Fruit fly (Drosophila melanogaster) whole organism, embryonic: ENCODE results near the gene Atg2.

Experiments
- Bgb ChIP-seq: fragments of 200-800 bp; sonication (Bioruptor generic); IDR thresholded peaks from 2 replicates; pipeline ENCODE4 v1.3.6; 2022; ENCODE audit warnings: missing biosample characterization, missing genetic modification characterization; ENCODE audit not compliant: partially characterized antibody
- CG10209 ChIP-seq: fragments of 200-800 bp; sonication (Bioruptor generic); optimal IDR thresholded peaks from 3 replicates; lab custom pipeline; 2017; ENCODE audit warnings: missing biosample characterization, mild to moderate bottlenecking, missing genetic modification characterization, missing genetic modification reagents
- CG10274 ChIP-seq: fragments of 200-800 bp; sonication (Bioruptor generic); optimal IDR thresholded peaks from 3 replicates; lab custom pipeline; 2017; ENCODE audit warnings: missing biosample characterization, mild to moderate bottlenecking, missing genetic modification characterization
- CG10565 ChIP-seq: fragments of 200-800 bp; sonication (Bioruptor generic); optimal IDR thresholded peaks from 3 replicates; lab custom pipeline; 2016; ENCODE audit warnings: missing biosample characterization, mild to moderate bottlenecking, missing genetic modification characterization
- CG11085 ChIP-seq: fragments of 200-800 bp; sonication (Bioruptor generic); IDR thresholded peaks from 2 replicates; pipeline ENCODE4 v1.3.6; 2022; ENCODE audit warnings: missing biosample characterization, missing genetic modification characterization
- CG11504 ChIP-seq: fragments of 200-800 bp; sonication (Bioruptor generic); optimal IDR thresholded peaks from 3 replicates; lab custom pipeline; 2019; ENCODE audit warnings: missing biosample characterization, mild to moderate bottlenecking, missing genetic modification characterization, moderate library complexity
- CG12155 ChIP-seq: fragments of 200-800 bp; sonication (Bioruptor generic); optimal IDR thresholded peaks from 3 replicates; lab custom pipeline; 2016; ENCODE audit warnings: missing biosample characterization, missing genetic modification characterization
- CG12219 ChIP-seq: fragments of 200-800 bp; sonication (Bioruptor generic); optimal IDR thresholded peaks from 3 replicates; lab custom pipeline; 2018; ENCODE audit warnings: missing biosample characterization, mild to moderate bottlenecking, missing genetic modification characterization
- CG15011 ChIP-seq: fragments of 200-800 bp; sonication (Bioruptor generic); optimal IDR thresholded peaks from 3 replicates; lab custom pipeline; 2018; ENCODE audit warnings: missing biosample characterization, mild to moderate bottlenecking, missing genetic modification characterization
- CG16813 ChIP-seq: fragments of 200-800 bp; sonication (Bioruptor generic); IDR thresholded peaks from 3 replicates; pipeline ENCODE4 v1.3.6; 2022; ENCODE audit warnings: missing biosample characterization, missing genetic modification characterization; ENCODE audit not compliant: partially characterized antibody
- CG17361 ChIP-seq: fragments of 200-800 bp; sonication (Bioruptor generic); IDR thresholded peaks from 3 replicates; pipeline ENCODE4 v1.3.6; 2022; ENCODE audit warnings: missing biosample characterization, missing genetic modification characterization
- CG17829 ChIP-seq: fragments of 200-800 bp; optimal IDR thresholded peaks from 2 replicates; lab custom pipeline; 2019; ENCODE audit warnings: missing biosample characterization, mild to moderate bottlenecking, missing genetic modification characterization, moderate library complexity
- CG18619 ChIP-seq: fragments of 200-800 bp; sonication (Bioruptor generic); optimal IDR thresholded peaks from 3 replicates; lab custom pipeline; 2017; ENCODE audit warnings: missing biosample characterization, mild to moderate bottlenecking, missing genetic modification characterization
- CG32767 ChIP-seq: fragments of 200-800 bp; sonication (Bioruptor generic); IDR thresholded peaks from 2 replicates; pipeline ENCODE4 v1.3.6; 2022; ENCODE audit warnings: missing biosample characterization, missing genetic modification characterization
- CG33557 ChIP-seq: fragments of 200-800 bp; sonication (Bioruptor generic); optimal IDR thresholded peaks from 2 replicates; lab custom pipeline; 2019; ENCODE audit warnings: missing biosample characterization, mild to moderate bottlenecking, missing genetic modification characterization, moderate library complexity
- CG34376 ChIP-seq: fragments of 200-800 bp; sonication (Bioruptor generic); optimal IDR thresholded peaks from 2 replicates; lab custom pipeline; 2018; ENCODE audit warnings: missing biosample characterization, mild to moderate bottlenecking, missing genetic modification characterization
- CG6689 ChIP-seq: fragments of 200-800 bp; sonication (Bioruptor generic); IDR thresholded peaks from 2 replicates; pipeline ENCODE4 v1.3.6; 2022; ENCODE audit warnings: missing biosample characterization, missing genetic modification characterization
- CG6854 ChIP-seq: fragments of 200-800 bp; sonication (Bioruptor generic); optimal IDR thresholded peaks from 3 replicates; lab custom pipeline; 2017; ENCODE audit warnings: missing biosample characterization, mild to moderate bottlenecking, missing genetic modification characterization
- CG7372 ChIP-seq: fragments of 200-800 bp; sonication (Bioruptor generic); IDR thresholded peaks from 2 replicates; pipeline ENCODE4 v1.3.6; 2022; ENCODE audit warnings: missing biosample characterization, missing genetic modification characterization
- CG9437 ChIP-seq: fragments of 200-800 bp; sonication (Bioruptor generic); optimal IDR thresholded peaks from 2 replicates; lab custom pipeline; 2018; ENCODE audit warnings: missing biosample characterization, mild to moderate bottlenecking, missing genetic modification characterization
- CkIIα-i1 ChIP-seq: fragments of 200-800 bp; sonication (Bioruptor generic); IDR thresholded peaks from 2 replicates; pipeline ENCODE4 v1.3.6; 2022; ENCODE audit warnings: missing biosample characterization, missing genetic modification characterization
- Dp ChIP-seq: fragments of 200-800 bp; sonication (Bioruptor generic); optimal IDR thresholded peaks from 2 replicates; lab custom pipeline; 2018; ENCODE audit warnings: missing biosample characterization, mild to moderate bottlenecking, missing genetic modification characterization, moderate library complexity
- Fer2 ChIP-seq: fragments of 200-800 bp; sonication (Bioruptor generic); optimal IDR thresholded peaks from 2 replicates; lab custom pipeline; 2018; ENCODE audit warnings: missing biosample characterization, mild to moderate bottlenecking, missing genetic modification characterization, moderate library complexity
- HmgZ ChIP-seq: fragments of 200-800 bp; sonication (Bioruptor generic); optimal IDR thresholded peaks from 2 replicates; lab custom pipeline; 2018; ENCODE audit warnings: missing biosample characterization, mild to moderate bottlenecking, missing genetic modification characterization
- Jarid2 ChIP-seq: fragments of 200-800 bp; sonication (Bioruptor generic); optimal IDR thresholded peaks from 3 replicates; lab custom pipeline; 2017; ENCODE audit warnings: mild to moderate bottlenecking, missing biosample characterization, missing genetic modification reagents, missing genetic modification characterization
- Myb ChIP-seq: fragments of 200-800 bp; sonication (Bioruptor generic); optimal IDR thresholded peaks from 2 replicates; lab custom pipeline; 2016; ENCODE audit warnings: missing biosample characterization, missing genetic modification characterization
- NK7.1 ChIP-seq: fragments of 200-800 bp; sonication (Bioruptor generic); optimal IDR thresholded peaks from 3 replicates; lab custom pipeline; 2016; ENCODE audit warnings: missing biosample characterization, missing genetic modification characterization
- Side ChIP-seq: fragments of 200-800 bp; sonication (Bioruptor generic); optimal IDR thresholded peaks from 2 replicates; lab custom pipeline; 2016; ENCODE audit warnings: missing biosample characterization, missing genetic modification characterization
- YL-1 ChIP-seq: fragments of 200-800 bp; sonication (Bioruptor generic); optimal IDR thresholded peaks from 3 replicates; lab custom pipeline; 2017; ENCODE audit warnings: missing biosample characterization, mild to moderate bottlenecking, missing genetic modification characterization
- ase ChIP-seq: fragments of 200-800 bp; sonication (Bioruptor generic); IDR thresholded peaks from 3 replicates; pipeline ENCODE4 v1.3.6; 2022; ENCODE audit warnings: missing biosample characterization, missing genetic modification characterization
- ash1 ChIP-seq: fragments of 200-800 bp; sonication (Bioruptor generic); optimal IDR thresholded peaks from 2 replicates; lab custom pipeline; 2018; ENCODE audit warnings: missing biosample characterization, mild to moderate bottlenecking, missing genetic modification characterization
- br ChIP-seq: fragments of >200 bp; optimal IDR thresholded peaks from 2 replicates; lab custom pipeline; 2017
- cg ChIP-seq: fragments of 200-800 bp; sonication (Bioruptor generic); optimal IDR thresholded peaks from 3 replicates; lab custom pipeline; 2019; ENCODE audit warnings: missing biosample characterization, mild to moderate bottlenecking, missing genetic modification characterization, moderate library complexity
- chif ChIP-seq, 2 experiments: fragments of 200-800 bp; sonication (Bioruptor generic); optimal IDR thresholded peaks; 3 replicates each; lab custom pipeline; 2016; ENCODE audit warnings: missing biosample characterization in 2 of 2, missing genetic modification characterization in 2 of 2
- da ChIP-seq: fragments of 200-800 bp; sonication (Bioruptor generic); optimal IDR thresholded peaks from 2 replicates; lab custom pipeline; 2016; ENCODE audit warnings: missing biosample characterization, missing genetic modification characterization
- eve ChIP-seq, 2 experiments: fragments of >200 bp; optimal IDR thresholded peaks; 2 replicates each; lab custom pipeline; 2017; ENCODE audit warnings: missing biosample characterization in 2 of 2, missing genetic modification characterization in 2 of 2
- h ChIP-seq: fragments of >200 bp; optimal IDR thresholded peaks from 2 replicates; lab custom pipeline; 2017
- luna ChIP-seq: fragments of 200-800 bp; sonication (Bioruptor generic); optimal IDR thresholded peaks from 2 replicates; lab custom pipeline; 2016; ENCODE audit warnings: missing biosample characterization, missing genetic modification characterization
- pan ChIP-seq, 4 experiments: fragments of >200 bp in 3 of 4; fragments of 200-800 bp in 1 of 4; sonication (Bioruptor generic) in 1 of 4; optimal IDR thresholded peaks in 3 of 4; IDR thresholded peaks in 1 of 4; 2 replicates each; pipeline versions ENCODE4 v1.3.6 to Lab custom; 2017 to 2022; ENCODE audit warnings: missing biosample characterization in 2 of 4, missing genetic modification characterization in 2 of 4, mixed read lengths in 1 of 4
- pnt ChIP-seq: fragments of 200-800 bp; sonication (Bioruptor generic); optimal IDR thresholded peaks from 3 replicates; lab custom pipeline; 2016; ENCODE audit warnings: missing biosample characterization, missing genetic modification characterization
- sc ChIP-seq, 3 experiments: fragments of >200 bp in 2 of 3; fragments of 200-800 bp in 1 of 3; sonication (Bioruptor generic) in 1 of 3; optimal IDR thresholded peaks; 2 replicates in 2 of 3; 3 replicates in 1 of 3; lab custom pipeline; 2017; ENCODE audit warnings: mild to moderate bottlenecking in 1 of 3, missing biosample characterization in 1 of 3, missing genetic modification characterization in 1 of 3, missing genetic modification reagents in 1 of 3
- schlank ChIP-seq: fragments of 200-800 bp; sonication (Bioruptor generic); optimal IDR thresholded peaks from 2 replicates; lab custom pipeline; 2018; ENCODE audit warnings: missing biosample characterization, mild to moderate bottlenecking, missing genetic modification characterization
- scrt ChIP-seq: fragments of 200-800 bp; sonication (Bioruptor generic); optimal IDR thresholded peaks from 2 replicates; lab custom pipeline; 2018; ENCODE audit warnings: missing biosample characterization, mild to moderate bottlenecking, missing genetic modification characterization, moderate library complexity
- sens ChIP-seq: fragments of 200-800 bp; sonication (Bioruptor generic); peaks from one replicate; lab custom pipeline; 2016; ENCODE audit warnings: missing biosample characterization, missing genetic modification characterization
- shn ChIP-seq: fragments of 200-800 bp; sonication (Bioruptor generic); optimal IDR thresholded peaks from 3 replicates; lab custom pipeline; 2016; ENCODE audit warnings: missing biosample characterization, missing genetic modification characterization
- tna ChIP-seq: fragments of 200-800 bp; sonication (Bioruptor generic); IDR thresholded peaks from 2 replicates; pipeline ENCODE4 v1.3.6; 2022; ENCODE audit warnings: missing biosample characterization, missing genetic modification characterization; ENCODE audit not compliant: partially characterized antibody
- tx ChIP-seq: fragments of 200-800 bp; sonication (Bioruptor generic); optimal IDR thresholded peaks from 2 replicates; lab custom pipeline; 2016; ENCODE audit warnings: missing biosample characterization, missing genetic modification characterization
- unc-4 ChIP-seq: fragments of 200-800 bp; sonication (Bioruptor generic); IDR thresholded peaks from 2 replicates; pipeline ENCODE4 v1.3.6; 2022; ENCODE audit warnings: missing biosample characterization, missing genetic modification characterization; ENCODE audit not compliant: partially characterized antibody
- vfl ChIP-seq: fragments of 200-800 bp; sonication (Bioruptor generic); optimal IDR thresholded peaks from 2 replicates; lab custom pipeline; 2016; ENCODE audit warnings: missing biosample characterization, missing genetic modification characterization
- yki ChIP-seq: fragments of >200 bp; optimal IDR thresholded peaks from 3 replicates; lab custom pipeline; 2018

The Atg2 gene

dm6 chr3L:2772045-2772444, 2.1 kb upstream of the Atg2 start, which contains the start of gene AhcyL1 (continued):
- TF ChIP-seq h (lab: Kevin White, UChicago) = no peak
- TF ChIP-seq NK7.1 (GFP tag; lab: Kevin White, UChicago) = no peak
- TF ChIP-seq sens (GFP tag; lab: Kevin White, UChicago) = peak; percentile 37

- TF ChIP-seq shn (GFP tag; lab: Kevin White, UChicago) (no peak), CG11504 (tag; lab: Kevin White, UChicago) (no peak), CG18619 (GFP tag; lab: Kevin White, UChicago) (no peak), YL-1 (GFP tag; lab: Kevin White, UChicago) (peak; percentile 1), tna (GFP tag; lab: Robert Waterston, UW) (no peak), CG33557 (GFP tag; lab: Kevin White, UChicago) (no peak), Bgb (GFP tag; lab: Robert Waterston, UW) (no peak), unc-4 (GFP tag; lab: Robert Waterston, UW) (no peak), Side (GFP tag; lab: Kevin White, UChicago) (no peak), Dp (GFP tag; lab: Kevin White, UChicago) (peak; percentile 29), ash1 (GFP tag; lab: Kevin White, UChicago) (no peak), sens (GFP tag; lab: Kevin White, UChicago) (no peak), eve (GFP tag; optimal IDR thresholded peaks at IDR 0.05; lab: Kevin White, UChicago) (no peak), CG10209 (no peak), da (GFP tag; lab: Kevin White, UChicago) (no peak), cg (GFP tag; lab: Kevin White, UChicago) (no peak), HmgZ (no peak), CG9437 (GFP tag; lab: Kevin White, UChicago) (peak; percentile 20), sc (optimal IDR thresholded peaks at IDR 0.05; lab: Kevin White, UChicago) (no peak), sc (GFP tag; optimal IDR thresholded peaks at IDR 0.05; lab: Kevin White, UChicago) (no peak), CG6689 (GFP tag; lab: Robert Waterston, UW) (no peak), schlank (tag; lab: Kevin White, UChicago) (no peak), CG7372 (no peak), br (lab: Kevin White, UChicago) (no peak), scrt (GFP tag; lab: Kevin White, UChicago) (no peak), CG12219 (no peak), CG10274 (GFP tag; lab: Kevin White, UChicago) (no peak), CG10565 (no peak), yki (peak; percentile 22), CG17361 (GFP tag; lab: Robert Waterston, UW) (no peak), vfl (no peak), Myb (GFP tag; lab: Kevin White, UChicago) (peak; percentile 94), luna (no peak), CG34376 (GFP tag; lab: Kevin White, UChicago) (no peak), pan (optimal IDR thresholded peaks at IDR 0.05; lab: Kevin White, UChicago) (no peak), pan (GFP tag; optimal IDR thresholded peaks at IDR 0.05 in 1 of 2, IDR thresholded peaks at IDR 0.05 in 1 of 2) (no peak), chif (GFP tag; optimal IDR thresholded peaks at IDR 0.05; lab: Kevin White, UChicago) (no peak), CG32767 (GFP tag; lab: Robert Waterston, UW) (no peak), pnt (no peak), Jarid2 (GFP tag; lab: Kevin White, UChicago) (no peak), Fer2 (tag; lab: Kevin White, UChicago) (no peak), CG17829 (tag; lab: Kevin White, UChicago) (no peak), CG16813 (GFP tag; lab: Robert Waterston, UW) (no peak), tx (GFP tag; lab: Kevin White, UChicago) (no peak), CG15011 (no peak), CG11085 (no peak), CG12155 (GFP tag; lab: Kevin White, UChicago) (no peak), CG6854 (GFP tag; lab: Kevin White, UChicago) (no peak), CkIIα-i1 (no peak), ase (no peak)
Observed at dm6 chr3L:2780711-2781110, 6.6 kb downstream of the Atg2 start, which contains the start of gene mRpS35. TSS of gene mRpS35 (plus strand) at chr3L:2780899.
